Worm (Caenorhabditis elegans) whole organism, young adult: Measurements from ENCODE around the gene dyf-13.
A peak's percentile ranks its signal among the peaks of the same experiment; 100 is the strongest.

ENCODE experiments used
- F23B12.7 ChIP-seq: sonication (generic microtip); optimal IDR thresholded peaks from 2 replicates; lab custom pipeline; 2017; ENCODE audit warnings: missing genetic modification characterization, mild to moderate bottlenecking, missing compliant biosample characterization, antibody characterized with exemption, moderate library complexity; ENCODE audit not compliant: insufficient read depth
- Y79H2A.3 ChIP-seq: fragments of 200-800 bp; sonication (Bioruptor generic); conservative IDR thresholded peaks from 2 replicates; pipeline ENCODE4 v1.3.6; 2022; ENCODE audit warnings: missing genetic modification reagents, missing genetic modification characterization, missing compliant biosample characterization
- bed-1 ChIP-seq: fragments of 200-800 bp; sonication (Bioruptor generic); IDR thresholded peaks from 2 replicates; pipeline ENCODE4 v1.3.6; 2022; ENCODE audit warnings: missing genetic modification reagents, missing genetic modification characterization, missing compliant biosample characterization
- cebp-2 ChIP-seq: fragments of 200-800 bp; sonication (Bioruptor generic); IDR thresholded peaks from 2 replicates; pipeline ENCODE4 v1.3.6; 2022; ENCODE audit warnings: missing genetic modification characterization, missing compliant biosample characterization
- lin-54 ChIP-seq: fragments of 200-800 bp; sonication (Bioruptor generic); optimal IDR thresholded peaks from 2 replicates; lab custom pipeline; 2018; ENCODE audit warnings: mild to moderate bottlenecking, missing genetic modification characterization, missing compliant biosample characterization
- lsl-1 ChIP-seq: fragments of 200-800 bp; sonication (Bioruptor generic); optimal IDR thresholded peaks from 2 replicates; lab custom pipeline; 2018; ENCODE audit warnings: mild to moderate bottlenecking, missing genetic modification characterization, moderate library complexity, missing compliant biosample characterization

Gene dyf-13

ce11 chrII:7121762-7122292 lies 49.3 kb downstream of the dyf-13 start, which contains the start of gene F10E7.2 (continued):
- TF ChIP-seq F23B12.7 (tag; lab: Kevin White, UChicago): no peak
- peak; percentile 83 for TF ChIP-seq lsl-1 (GFP tag; lab: Kevin White, UChicago)
- peak; percentile 18 for TF ChIP-seq lin-54 (GFP tag; lab: Kevin White, UChicago)

- TF ChIP-seq Y79H2A.3 (GFP tag; lab: Robert Waterston, UW) (no peak), bed-1 (no peak), cebp-2 (GFP tag; lab: Robert Waterston, UW) (no peak)
- TF ChIP-seq, all 124 proteins: peak for 0
Measured at ce11 chrII:7119525-7119924, 51.6 kb downstream of the dyf-13 start.
